Worm (Caenorhabditis elegans) whole organism, mixed stage, embryonic: ENCODE results near the gene M02B1.3.

ENCODE experiments used
- blmp-1 ChIP-seq: fragments of 150-350 bp; optimal IDR thresholded peaks from 2 replicates; lab custom pipeline; 2014; ENCODE audit warnings: missing biosample characterization, missing genetic modification characterization
- ces-1 ChIP-seq: fragments of 150-350 bp; optimal IDR thresholded peaks from 2 replicates; lab custom pipeline; 2014; ENCODE audit warnings: missing biosample characterization, missing genetic modification reagents, missing genetic modification characterization
- cnd-1 ChIP-seq: fragments of 200-800 bp; sonication (Bioruptor generic); optimal IDR thresholded peaks from 2 replicates; lab custom pipeline; 2018; ENCODE audit warnings: mild to moderate bottlenecking, missing genetic modification characterization, missing compliant biosample characterization
- pha-4 ChIP-seq: fragments of 150-350 bp; optimal IDR thresholded peaks from 2 replicates; lab custom pipeline; 2018; ENCODE audit warnings: missing biosample characterization, missing genetic modification reagents, missing genetic modification characterization
- sptf-1 ChIP-seq: sonication (generic microtip); optimal IDR thresholded peaks from 2 replicates; lab custom pipeline; 2017; ENCODE audit warnings: mild to moderate bottlenecking, missing genetic modification characterization, moderate library complexity, missing compliant biosample characterization
- ztf-11 ChIP-seq: fragments of 150-350 bp; optimal IDR thresholded peaks from 2 replicates; lab custom pipeline; 2014; ENCODE audit warnings: missing biosample characterization, missing genetic modification characterization

- TF ChIP-seq cnd-1 (tag; lab: Kevin White, UChicago) (no peak), pha-4 (tag; lab: Kevin White, UChicago) (no peak), blmp-1 (tag; lab: Kevin White, UChicago) (no peak), ztf-11 (no peak), ces-1 (GFP tag; lab: Kevin White, UChicago) (no peak), sptf-1 (no peak)
These were observed 5.8 kb downstream of the M02B1.3 start for ce11 chrIV:12842121-12842520.
